1 worm cellular context compared by ENCODE assay signal in the genomic region with DNA sequence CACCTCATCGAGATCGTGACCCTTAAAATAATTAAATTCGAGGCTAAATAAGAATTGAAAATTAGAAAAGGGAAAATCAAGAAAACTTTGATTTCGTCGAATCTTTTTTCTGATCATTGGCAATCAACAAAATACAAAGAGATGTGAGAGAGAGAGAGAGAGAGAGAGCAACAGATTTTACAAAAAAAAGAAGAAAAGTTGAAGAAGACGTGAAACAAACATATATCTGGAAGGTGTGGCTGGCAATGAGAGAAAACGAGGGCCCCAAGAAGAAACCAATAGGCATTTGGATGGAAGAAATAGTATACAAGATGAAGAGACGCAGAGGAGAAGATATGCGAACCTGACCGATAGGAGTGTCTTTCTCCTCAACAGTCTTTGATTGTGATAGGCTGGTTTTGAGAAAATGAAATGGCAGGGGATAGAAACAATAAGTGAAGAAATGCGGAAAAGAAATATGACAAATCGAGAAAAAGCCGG.
TF ChIP-seq lines count a peak whose summit lies in the region.

A gene (minus strand): TSS at position 51 of the 480 bp plus-strand sequence.

TF ChIP-seq in whole organism, L1 larva, 84 proteins besides CTCF, POLR2A, EP300 and RAD21 (continued from another document):
- TF ChIP-seq swsn-7 (tag; optimal IDR thresholded peaks at IDR 0.05; lab: Kevin White, UChicago) = no peak
- TF ChIP-seq lsy-2 (tag; optimal IDR thresholded peaks at IDR 0.05; lab: Kevin White, UChicago) = peak; percentile 4 to 21
- no peak for TF ChIP-seq efl-1 (optimal IDR thresholded peaks at IDR 0.05; lab: Kevin White, UChicago)
- TF ChIP-seq efl-1 (GFP tag; optimal IDR thresholded peaks at IDR 0.05 in 1 of 2; lab: Kevin White, UChicago) = no peak
- peak; percentile 49 for TF ChIP-seq snu-23 (GFP tag; optimal IDR thresholded peaks at IDR 0.05; lab: Kevin White, UChicago)
- peak; percentile 65 for TF ChIP-seq blmp-1 (tag; optimal IDR thresholded peaks at IDR 0.05; lab: Kevin White, UChicago)
- peak; percentile 43 for TF ChIP-seq nhr-20 (tag; optimal IDR thresholded peaks at IDR 0.05; lab: Kevin White, UChicago)
- no peak for TF ChIP-seq Y116A8C.19 (tag; optimal IDR thresholded peaks at IDR 0.05; lab: Kevin White, UChicago; ENCODE audit: borderline replicate concordance)
- no peak for TF ChIP-seq rnt-1 (tag; optimal IDR thresholded peaks at IDR 0.05; lab: Kevin White, UChicago)
